ENCODE assay signal across 1 fruit fly cellular context in the genomic region with DNA sequence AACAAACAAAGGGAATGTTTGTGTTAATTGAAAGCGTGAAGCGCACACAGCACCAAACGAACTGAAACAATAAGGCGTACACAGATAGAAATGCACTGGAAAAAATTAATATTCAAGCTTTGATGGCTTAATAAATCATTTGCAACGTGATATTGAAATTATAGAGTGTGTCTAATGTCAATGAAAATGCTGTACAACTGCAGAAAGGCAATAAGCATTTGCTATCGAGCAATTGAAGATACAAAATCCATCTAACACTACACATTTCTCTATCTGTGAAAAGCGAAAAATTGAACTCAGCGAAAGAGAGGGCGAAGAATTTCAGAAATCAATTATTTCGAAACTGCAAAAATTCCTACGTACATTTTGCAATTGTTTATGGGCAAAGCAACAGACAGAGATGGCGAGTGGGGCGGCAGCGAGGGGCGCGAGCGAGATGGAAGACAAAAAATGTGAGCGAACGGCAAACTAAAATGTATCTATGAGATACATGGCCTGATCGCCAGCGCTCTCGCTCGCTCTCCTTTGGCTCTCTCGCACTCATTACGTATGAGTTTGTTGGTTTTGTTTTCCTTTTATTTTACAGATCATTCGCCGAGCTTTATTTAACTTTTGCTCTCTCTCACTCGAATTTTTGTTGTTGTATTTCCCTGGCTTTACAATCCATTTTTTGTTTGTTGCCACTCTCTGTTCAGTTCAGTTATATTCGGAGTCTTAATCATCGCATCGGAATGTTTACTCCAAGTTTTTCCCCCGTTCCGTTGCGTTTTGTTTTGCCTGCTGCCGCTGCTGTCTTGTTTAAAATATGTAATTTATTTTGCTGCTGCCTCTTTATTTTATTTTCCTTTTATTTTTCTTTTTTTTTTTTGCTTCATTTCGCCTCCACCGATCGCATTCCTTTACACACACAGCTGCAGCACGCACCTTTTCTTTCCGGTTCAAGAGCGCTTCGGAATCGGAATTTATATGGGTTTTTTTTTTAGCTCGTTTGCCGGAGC.
TF ChIP-seq lines count a peak whose summit lies in the region.

No protein-coding gene starts in this region.

TF ChIP-seq in whole organism, embryonic, 481 proteins besides CTCF, POLR2A, EP300 and RAD21 (continued from another document and continues in another):
- TF ChIP-seq run (tag; optimal IDR thresholded peaks at IDR 0.05; lab: Kevin White, UChicago) (peak; percentile 63), Bdp1 (GFP tag; optimal IDR thresholded peaks at IDR 0.05; lab: Kevin White, UChicago) (peak; percentile 56), CG8924 (tag; optimal IDR thresholded peaks at IDR 0.05; lab: Kevin White, UChicago) (peak; percentile 70), Taf1 (GFP tag; IDR thresholded peaks at IDR 0.05; lab: Robert Waterston, UW) (no peak), eyg (GFP tag; optimal IDR thresholded peaks at IDR 0.05; lab: Kevin White, UChicago) (peak; percentile 45), CG7372 (GFP tag; IDR thresholded peaks at IDR 0.05; lab: Robert Waterston, UW) (0 out of 2 replicates have a peak, but pooled peaks have one; percentile 11), CG18764 (GFP tag; optimal IDR thresholded peaks at IDR 0.05; lab: Kevin White, UChicago) (peak; percentile 60), caup (GFP tag; optimal IDR thresholded peaks at IDR 0.05; lab: Kevin White, UChicago; ENCODE audit: severe bottlenecking) (peak; percentile 63), unpg (GFP tag; optimal IDR thresholded peaks at IDR 0.05; lab: Kevin White, UChicago) (peak; percentile 77), CG10654 (GFP tag; optimal IDR thresholded peaks at IDR 0.05; lab: Kevin White, UChicago) (peak; percentile 58), sob (GFP tag; IDR thresholded peaks at IDR 0.05; lab: Robert Waterston, UW) (peak; percentile 68), lab (GFP tag; optimal IDR thresholded peaks at IDR 0.05; lab: Kevin White, UChicago) (peak; percentile 74), CG4707 (GFP tag; optimal IDR thresholded peaks at IDR 0.05; lab: Kevin White, UChicago) (no peak), al (GFP tag; IDR thresholded peaks at IDR 0.05; lab: Robert Waterston, UW) (peak; percentile 51; the same call in 1 of the 2 replicates), dm (GFP tag; optimal IDR thresholded peaks at IDR 0.05; lab: Kevin White, UChicago) (peak; percentile 26), tup (GFP tag; optimal IDR thresholded peaks at IDR 0.05; lab: Kevin White, UChicago) (peak; percentile 38), wor (GFP tag; IDR thresholded peaks at IDR 0.05; lab: Robert Waterston, UW) (peak; percentile 36; the same call in 1 of the 2 replicates), Drgx (GFP tag; IDR thresholded peaks at IDR 0.05; lab: Robert Waterston, UW) (peak; percentile 74), CG6689 (GFP tag; IDR thresholded peaks at IDR 0.05; lab: Robert Waterston, UW) (peak; percentile 72), CG11504 (tag; optimal IDR thresholded peaks at IDR 0.05; lab: Kevin White, UChicago) (peak; percentile 82), CG12155 (GFP tag; optimal IDR thresholded peaks at IDR 0.05; lab: Kevin White, UChicago) (peak; percentile 25), CG34422 (GFP tag; IDR thresholded peaks at IDR 0.05; lab: Robert Waterston, UW) (peak; percentile 73; the same call in 2 of the 3 replicates), Eip74EF (GFP tag; optimal IDR thresholded peaks at IDR 0.05; lab: Kevin White, UChicago) (peak in 1 of 2 experiments; percentile 57), CG3838 (GFP tag; optimal IDR thresholded peaks at IDR 0.05; lab: Kevin White, UChicago) (peak; percentile 80), Antp (GFP tag; optimal IDR thresholded peaks at IDR 0.05; lab: Kevin White, UChicago) (peak; percentile 80), twi (tag; optimal IDR thresholded peaks at IDR 0.05; lab: Kevin White, UChicago) (no peak), CG9817 (tag; optimal IDR thresholded peaks at IDR 0.05; lab: Kevin White, UChicago) (peak; percentile 52), ase (GFP tag; IDR thresholded peaks at IDR 0.05; lab: Robert Waterston, UW) (no peak), Hmx (GFP tag; optimal IDR thresholded peaks at IDR 0.05; lab: Kevin White, UChicago) (peak; percentile 29), fd3F (GFP tag; optimal IDR thresholded peaks at IDR 0.05; lab: Kevin White, UChicago) (peak; percentile 43), CG10959 (GFP tag; IDR thresholded peaks at IDR 0.05; lab: Robert Waterston, UW) (0 out of 2 replicates have a peak, but pooled peaks have one; percentile 23), wdn (GFP tag; IDR thresholded peaks at IDR 0.05; lab: Robert Waterston, UW) (no peak), crp (GFP tag; optimal IDR thresholded peaks at IDR 0.05; lab: Kevin White, UChicago) (peak in 1 of 2 experiments; percentile 24), CG31224 (GFP tag; IDR thresholded peaks at IDR 0.05; lab: Robert Waterston, UW) (peak; percentile 60), Scr (GFP tag; IDR thresholded peaks at IDR 0.05; lab: Robert Waterston, UW; ENCODE audit: partially characterized antibody) (no peak), CG3726 (GFP tag; IDR thresholded peaks at IDR 0.05; lab: Robert Waterston, UW) (0 out of 3 replicates have a peak, but pooled peaks have one; percentile 61), lov (optimal IDR thresholded peaks at IDR 0.05; lab: Kevin White, UChicago) (no peak), lov (GFP tag; IDR thresholded peaks at IDR 0.05; lab: Robert Waterston, UW) (no peak), bab2 (GFP tag; optimal IDR thresholded peaks at IDR 0.05; lab: Kevin White, UChicago) (peak; percentile 76), luna (GFP tag; optimal IDR thresholded peaks at IDR 0.05; lab: Kevin White, UChicago) (no peak), Hr3 (GFP tag; optimal IDR thresholded peaks at IDR 0.05; lab: Kevin White, UChicago) (peak; percentile 63), CG2202 (tag; optimal IDR thresholded peaks at IDR 0.05; lab: Kevin White, UChicago) (peak; percentile 32), Xbp1 (GFP tag; optimal IDR thresholded peaks at IDR 0.05; lab: Kevin White, UChicago) (peak; percentile 74), MTF-1 (GFP tag; optimal IDR thresholded peaks at IDR 0.05; lab: Kevin White, UChicago; ENCODE audit: borderline replicate concordance) (peak; percentile 29), CG9876 (GFP tag; optimal IDR thresholded peaks at IDR 0.05; lab: Kevin White, UChicago) (peak; percentile 13), otp (GFP tag; IDR thresholded peaks at IDR 0.05; lab: Robert Waterston, UW) (no peak; the same call in 1 of the 3 replicates), CG18476 (GFP tag; optimal IDR thresholded peaks at IDR 0.05; lab: Kevin White, UChicago) (peak; percentile 12), CG5180 (GFP tag; optimal IDR thresholded peaks at IDR 0.05; lab: Kevin White, UChicago) (no peak), ewg (GFP tag; optimal IDR thresholded peaks at IDR 0.05; lab: Kevin White, UChicago) (peak; percentile 43), CG1832 (GFP tag; optimal IDR thresholded peaks at IDR 0.05; lab: Kevin White, UChicago) (peak; percentile 89), CG10209 (GFP tag; optimal IDR thresholded peaks at IDR 0.05; lab: Kevin White, UChicago) (peak; percentile 68), CG12391 (tag; optimal IDR thresholded peaks at IDR 0.05; lab: Kevin White, UChicago) (peak; percentile 73), bcd (GFP tag; optimal IDR thresholded peaks at IDR 0.05; lab: Kevin White, UChicago) (peak; percentile 71), HLH54F (GFP tag; optimal IDR thresholded peaks at IDR 0.05; lab: Kevin White, UChicago) (peak; percentile 62), CG10274 (GFP tag; optimal IDR thresholded peaks at IDR 0.05; lab: Kevin White, UChicago) (peak; percentile 21), CG42726 (GFP tag; IDR thresholded peaks at IDR 0.05; lab: Robert Waterston, UW; ENCODE audit: partially characterized antibody) (no peak), CG31441 (GFP tag; IDR thresholded peaks at IDR 0.05; lab: Robert Waterston, UW) (peak; percentile 70), CG9797 (GFP tag; optimal IDR thresholded peaks at IDR 0.05; lab: Kevin White, UChicago) (no peak), CG6813 (GFP tag; optimal IDR thresholded peaks at IDR 0.05; lab: Kevin White, UChicago) (no peak), Dp (GFP tag; optimal IDR thresholded peaks at IDR 0.05; lab: Kevin White, UChicago) (no peak), lmd (GFP tag; IDR thresholded peaks at IDR 0.05; lab: Robert Waterston, UW) (peak; percentile 66), toy (GFP tag; IDR thresholded peaks at IDR 0.05; lab: Robert Waterston, UW) (peak; percentile 49; the same call in 1 of the 2 replicates), CG18011 (GFP tag; optimal IDR thresholded peaks at IDR 0.05; lab: Kevin White, UChicago) (peak; percentile 35), CG17612 (GFP tag; IDR thresholded peaks at IDR 0.05; lab: Robert Waterston, UW) (peak; percentile 49; the same call in 1 of the 2 replicates), grau (tag; optimal IDR thresholded peaks at IDR 0.05; lab: Kevin White, UChicago) (peak; percentile 70), h (optimal IDR thresholded peaks at IDR 0.05; lab: Kevin White, UChicago) (no peak), CG9609 (GFP tag; optimal IDR thresholded peaks at IDR 0.05; lab: Kevin White, UChicago) (peak; percentile 68), trem (tag; optimal IDR thresholded peaks at IDR 0.05; lab: Kevin White, UChicago) (peak; percentile 3), mam (GFP tag; optimal IDR thresholded peaks at IDR 0.05; lab: Kevin White, UChicago) (peak; percentile 58), gcm2 (GFP tag; optimal IDR thresholded peaks at IDR 0.05; lab: Kevin White, UChicago) (no peak), Xrp1 (GFP tag; IDR thresholded peaks at IDR 0.05; lab: Robert Waterston, UW) (peak; percentile 76), CG4360 (GFP tag; IDR thresholded peaks at IDR 0.05; lab: Robert Waterston, UW) (peak; percentile 55; the same call in 1 of the 2 replicates), CG1024 (GFP tag; IDR thresholded peaks at IDR 0.05; lab: Robert Waterston, UW) (peak; percentile 46; the same call in 1 of the 2 replicates), nom (GFP tag; optimal IDR thresholded peaks at IDR 0.05; lab: Kevin White, UChicago) (peak; percentile 47), CG8281 (tag; optimal IDR thresholded peaks at IDR 0.05; lab: Kevin White, UChicago) (peak; percentile 44), insv (GFP tag; optimal IDR thresholded peaks at IDR 0.05; lab: Kevin White, UChicago) (no peak), esg (GFP tag; conservative IDR thresholded peaks at IDR 0.05; lab: Robert Waterston, UW) (peak; percentile 64), CG31388 (GFP tag; optimal IDR thresholded peaks at IDR 0.05; lab: Kevin White, UChicago) (no peak), CG17568 (GFP tag; optimal IDR thresholded peaks at IDR 0.05; lab: Kevin White, UChicago) (peak; percentile 30), CG7987 (GFP tag; optimal IDR thresholded peaks at IDR 0.05; lab: Kevin White, UChicago) (peak; percentile 16), gem (tag; optimal IDR thresholded peaks at IDR 0.05; lab: Kevin White, UChicago) (peak; percentile 87), NfI (GFP tag; optimal IDR thresholded peaks at IDR 0.05; lab: Kevin White, UChicago) (peak; percentile 59), chn (GFP tag; optimal IDR thresholded peaks at IDR 0.05; lab: Kevin White, UChicago) (peak; percentile 76), Six4 (GFP tag; optimal IDR thresholded peaks at IDR 0.05; lab: Kevin White, UChicago) (peak; percentile 29), Atf3 (GFP tag; optimal IDR thresholded peaks at IDR 0.05; lab: Kevin White, UChicago) (peak; percentile 29), CkIIα-i1 (GFP tag; IDR thresholded peaks at IDR 0.05; lab: Robert Waterston, UW) (no peak), crc (GFP tag; optimal IDR thresholded peaks at IDR 0.05; lab: Kevin White, UChicago) (peak; percentile 42), ro (GFP tag; IDR thresholded peaks at IDR 0.05; lab: Robert Waterston, UW) (no peak), Rfx (GFP tag; IDR thresholded peaks at IDR 0.05; lab: Robert Waterston, UW) (peak; percentile 74), CG14860 (GFP tag; IDR thresholded peaks at IDR 0.05; lab: Robert Waterston, UW; ENCODE audit: partially characterized antibody) (no peak), Oli (tag; optimal IDR thresholded peaks at IDR 0.05; lab: Kevin White, UChicago) (peak; percentile 78), CG7271 (tag; optimal IDR thresholded peaks at IDR 0.05; lab: Kevin White, UChicago) (no peak), CG1647 (GFP tag; optimal IDR thresholded peaks at IDR 0.05; lab: Kevin White, UChicago) (peak; percentile 58), ara (GFP tag; IDR thresholded peaks at IDR 0.05; lab: Robert Waterston, UW) (peak; percentile 50; the same call in 1 of the 2 replicates), HmgD (GFP tag; optimal IDR thresholded peaks at IDR 0.05; lab: Kevin White, UChicago) (peak; percentile 11), CG16863 (GFP tag; optimal IDR thresholded peaks at IDR 0.05; lab: Kevin White, UChicago) (peak; percentile 69), mld (GFP tag; IDR thresholded peaks at IDR 0.05; lab: Robert Waterston, UW; ENCODE audit: partially characterized antibody) (no peak), pnt (GFP tag; optimal IDR thresholded peaks at IDR 0.05; lab: Kevin White, UChicago) (peak; percentile 59), ab (GFP tag; optimal IDR thresholded peaks at IDR 0.05; lab: Kevin White, UChicago) (peak; percentile 72), CG11723 (GFP tag; optimal IDR thresholded peaks at IDR 0.05; lab: Kevin White, UChicago) (peak; percentile 55), CG10431 (GFP tag; optimal IDR thresholded peaks at IDR 0.05; lab: Kevin White, UChicago) (no peak), gcm (GFP tag; optimal IDR thresholded peaks at IDR 0.05; lab: Kevin White, UChicago) (peak; percentile 37), CG14014 (GFP tag; IDR thresholded peaks at IDR 0.05; lab: Robert Waterston, UW) (peak; percentile 74), Ssrp (tag; optimal IDR thresholded peaks at IDR 0.05; lab: Kevin White, UChicago) (peak; percentile 55), Optix (GFP tag; IDR thresholded peaks at IDR 0.05; lab: Robert Waterston, UW) (peak; percentile 67; the same call in 2 of the 3 replicates), CG4820 (GFP tag; optimal IDR thresholded peaks at IDR 0.05; lab: Kevin White, UChicago) (peak; percentile 56), ash1 (GFP tag; optimal IDR thresholded peaks at IDR 0.05; lab: Kevin White, UChicago) (no peak), CG13296 (GFP tag; optimal IDR thresholded peaks at IDR 0.05; lab: Kevin White, UChicago) (peak; percentile 45), CG16813 (GFP tag; IDR thresholded peaks at IDR 0.05; lab: Robert Waterston, UW; ENCODE audit: partially characterized antibody) (no peak; the same call in 2 of the 3 replicates), CG6175 (GFP tag; IDR thresholded peaks at IDR 0.05; lab: Robert Waterston, UW) (0 out of 3 replicates have a peak, but pooled peaks have one; percentile 16), CG3995 (GFP tag; optimal IDR thresholded peaks at IDR 0.05; lab: Kevin White, UChicago) (no peak), Hand (GFP tag; optimal IDR thresholded peaks at IDR 0.05; lab: Kevin White, UChicago) (no peak), bsh (GFP tag; optimal IDR thresholded peaks at IDR 0.05; lab: Kevin White, UChicago) (peak; percentile 5 to 72), unc-4 (GFP tag; IDR thresholded peaks at IDR 0.05; lab: Robert Waterston, UW; ENCODE audit: partially characterized antibody) (0 out of 2 replicates have a peak, but pooled peaks have one; percentile 15), fru (optimal IDR thresholded peaks at IDR 0.05; lab: Kevin White, UChicago) (no peak)
